Fruit fly (Drosophila melanogaster) whole organism, embryonic: ENCODE data around the gene CG9021.

Experiments
- Atf6 ChIP-seq: fragments of 200-800 bp; sonication (Bioruptor generic); IDR thresholded peaks from 2 replicates; pipeline ENCODE4 v1.3.6; 2022; ENCODE audit warnings: missing biosample characterization, missing genetic modification characterization
- B-H1 ChIP-seq: fragments of 200-800 bp; sonication (Bioruptor generic); IDR thresholded peaks from 3 replicates; pipeline ENCODE4 v1.3.6; 2022; ENCODE audit warnings: missing biosample characterization, missing genetic modification characterization
- CG10209 ChIP-seq: fragments of 200-800 bp; sonication (Bioruptor generic); optimal IDR thresholded peaks from 3 replicates; lab custom pipeline; 2017; ENCODE audit warnings: missing biosample characterization, mild to moderate bottlenecking, missing genetic modification characterization, missing genetic modification reagents
- CG10654 ChIP-seq: fragments of 200-800 bp; sonication (Bioruptor generic); optimal IDR thresholded peaks from 2 replicates; lab custom pipeline; 2016; ENCODE audit warnings: missing biosample characterization, missing genetic modification characterization
- CG12219 ChIP-seq: fragments of 200-800 bp; sonication (Bioruptor generic); optimal IDR thresholded peaks from 3 replicates; lab custom pipeline; 2018; ENCODE audit warnings: missing biosample characterization, mild to moderate bottlenecking, missing genetic modification characterization
- CG12659 ChIP-seq: fragments of 200-800 bp; sonication (Bioruptor generic); optimal IDR thresholded peaks from 3 replicates; lab custom pipeline; 2017; ENCODE audit warnings: mild to moderate bottlenecking, missing biosample characterization, missing genetic modification reagents, missing genetic modification characterization
- CG15011 ChIP-seq: fragments of 200-800 bp; sonication (Bioruptor generic); optimal IDR thresholded peaks from 3 replicates; lab custom pipeline; 2018; ENCODE audit warnings: missing biosample characterization, mild to moderate bottlenecking, missing genetic modification characterization
- CG17361 ChIP-seq: fragments of 200-800 bp; sonication (Bioruptor generic); IDR thresholded peaks from 3 replicates; pipeline ENCODE4 v1.3.6; 2022; ENCODE audit warnings: missing biosample characterization, missing genetic modification characterization
- CG17385 ChIP-seq: fragments of 200-800 bp; sonication (Bioruptor generic); optimal IDR thresholded peaks from 3 replicates; lab custom pipeline; 2018; ENCODE audit warnings: missing biosample characterization, mild to moderate bottlenecking, missing genetic modification characterization
- CG2199 ChIP-seq: fragments of 200-800 bp; sonication (Bioruptor generic); IDR thresholded peaks from 3 replicates; pipeline ENCODE4 v1.3.6; 2022; ENCODE audit warnings: missing biosample characterization, missing genetic modification characterization
- CG2202 ChIP-seq: fragments of 200-800 bp; sonication (Bioruptor generic); optimal IDR thresholded peaks from 2 replicates; lab custom pipeline; 2018; ENCODE audit warnings: missing biosample characterization, mild to moderate bottlenecking, missing genetic modification characterization
- CG2875 ChIP-seq: fragments of 200-800 bp; sonication (Bioruptor generic); optimal IDR thresholded peaks from 2 replicates; lab custom pipeline; 2017; ENCODE audit warnings: missing biosample characterization, mild to moderate bottlenecking, missing genetic modification characterization, missing genetic modification reagents
- CG30020 ChIP-seq: fragments of 200-800 bp; optimal IDR thresholded peaks from 2 replicates; lab custom pipeline; 2019; ENCODE audit warnings: missing biosample characterization, mild to moderate bottlenecking, missing genetic modification characterization, moderate library complexity
- CG43689 ChIP-seq: fragments of 200-800 bp; sonication (Bioruptor generic); IDR thresholded peaks from 2 replicates; pipeline ENCODE4 v1.3.6; 2022; ENCODE audit warnings: missing biosample characterization, missing genetic modification characterization
- CG4617 ChIP-seq: fragments of 200-800 bp; sonication (Bioruptor generic); optimal IDR thresholded peaks from 3 replicates; lab custom pipeline; 2016; ENCODE audit warnings: missing biosample characterization, missing genetic modification characterization, borderline replicate concordance
- CG4707 ChIP-seq: fragments of 200-800 bp; sonication (Bioruptor generic); optimal IDR thresholded peaks from 2 replicates; lab custom pipeline; 2018; ENCODE audit warnings: missing biosample characterization, mild to moderate bottlenecking, missing genetic modification characterization, moderate library complexity
- CG6791 ChIP-seq: fragments of 200-800 bp; sonication (Bioruptor generic); IDR thresholded peaks from 3 replicates; pipeline ENCODE4 v1.3.6; 2022; ENCODE audit warnings: missing biosample characterization, missing genetic modification characterization; ENCODE audit not compliant: partially characterized antibody
- CG7786 ChIP-seq: fragments of 200-800 bp; sonication (Bioruptor generic); optimal IDR thresholded peaks from 2 replicates; lab custom pipeline; 2016; ENCODE audit warnings: missing biosample characterization, missing genetic modification characterization
- CG8944 ChIP-seq: fragments of 200-800 bp; sonication (Bioruptor generic); optimal IDR thresholded peaks from 3 replicates; lab custom pipeline; 2016; ENCODE audit warnings: missing biosample characterization, missing genetic modification characterization
- CG9876 ChIP-seq: fragments of 200-800 bp; sonication (Bioruptor generic); optimal IDR thresholded peaks from 2 replicates; lab custom pipeline; 2016; ENCODE audit warnings: missing biosample characterization, missing genetic modification characterization
- Gug ChIP-seq: fragments of 200-800 bp; sonication (Bioruptor generic); IDR thresholded peaks from 4 replicates; pipeline ENCODE4 v1.3.6; 2022; ENCODE audit warnings: missing biosample characterization, missing genetic modification characterization
- Hey ChIP-seq: fragments of 200-800 bp; sonication (Bioruptor generic); optimal IDR thresholded peaks from 3 replicates; lab custom pipeline; 2018; ENCODE audit warnings: missing biosample characterization, mild to moderate bottlenecking, missing genetic modification characterization
- Mes4 ChIP-seq: fragments of 200-800 bp; sonication (Bioruptor generic); optimal IDR thresholded peaks from 2 replicates; lab custom pipeline; 2016; ENCODE audit warnings: missing biosample characterization, missing genetic modification characterization
- Neu2 ChIP-seq: fragments of 200-800 bp; sonication (Bioruptor generic); optimal IDR thresholded peaks from 3 replicates; lab custom pipeline; 2016; ENCODE audit warnings: missing biosample characterization, missing genetic modification characterization, borderline replicate concordance
- PHDP ChIP-seq: fragments of 200-800 bp; sonication (Bioruptor generic); optimal IDR thresholded peaks from 3 replicates; lab custom pipeline; 2018; ENCODE audit warnings: missing biosample characterization, mild to moderate bottlenecking, missing genetic modification characterization, moderate library complexity
- Spps ChIP-seq: fragments of 200-800 bp; sonication (Bioruptor generic); optimal IDR thresholded peaks from 2 replicates; lab custom pipeline; 2018; ENCODE audit warnings: missing biosample characterization, mild to moderate bottlenecking, missing genetic modification characterization
- Taf1 ChIP-seq: fragments of 200-800 bp; sonication (Bioruptor generic); IDR thresholded peaks from 2 replicates; pipeline ENCODE4 v1.3.6; 2022; ENCODE audit warnings: missing biosample characterization, missing genetic modification characterization
- Xbp1 ChIP-seq: fragments of 200-800 bp; sonication (Bioruptor generic); optimal IDR thresholded peaks from 3 replicates; lab custom pipeline; 2016; ENCODE audit warnings: missing biosample characterization, mild to moderate bottlenecking, missing genetic modification characterization
- ato ChIP-seq: fragments of 200-800 bp; sonication (Bioruptor generic); IDR thresholded peaks from 2 replicates; pipeline ENCODE4 v1.3.6; 2022; ENCODE audit warnings: missing biosample characterization, missing genetic modification characterization; ENCODE audit not compliant: partially characterized antibody
- bbx ChIP-seq: fragments of 200-800 bp; sonication (Bioruptor generic); IDR thresholded peaks from 2 replicates; pipeline ENCODE4 v1.3.6; 2022; ENCODE audit warnings: missing biosample characterization, missing genetic modification characterization; ENCODE audit not compliant: partially characterized antibody
- chn ChIP-seq: fragments of 200-800 bp; sonication (Bioruptor generic); optimal IDR thresholded peaks from 2 replicates; lab custom pipeline; 2016; ENCODE audit warnings: missing biosample characterization, missing genetic modification characterization
- crc ChIP-seq: fragments of 200-800 bp; sonication (Bioruptor generic); optimal IDR thresholded peaks from 2 replicates; lab custom pipeline; 2016; ENCODE audit warnings: missing biosample characterization, missing genetic modification characterization
- cwo ChIP-seq: fragments of 200-800 bp; sonication (Bioruptor generic); optimal IDR thresholded peaks from 3 replicates; lab custom pipeline; 2017; ENCODE audit warnings: missing biosample characterization, missing genetic modification characterization, mild to moderate bottlenecking, moderate library complexity, missing genetic modification reagents
- esg ChIP-seq: fragments of 200-800 bp; sonication (Bioruptor generic); conservative IDR thresholded peaks from 2 replicates; pipeline ENCODE4 v1.3.6; 2022; ENCODE audit warnings: missing biosample characterization, missing genetic modification characterization
- gcm ChIP-seq: fragments of 200-800 bp; sonication (Bioruptor generic); optimal IDR thresholded peaks from 2 replicates; lab custom pipeline; 2019; ENCODE audit warnings: missing biosample characterization, mild to moderate bottlenecking, missing genetic modification characterization, moderate library complexity
- gsb-n ChIP-seq: fragments of 200-800 bp; sonication (Bioruptor generic); optimal IDR thresholded peaks from 3 replicates; lab custom pipeline; 2018; ENCODE audit warnings: missing biosample characterization, mild to moderate bottlenecking, missing genetic modification characterization
- her ChIP-seq: fragments of 200-800 bp; sonication (Bioruptor generic); optimal IDR thresholded peaks from 2 replicates; lab custom pipeline; 2016; ENCODE audit warnings: missing biosample characterization, missing genetic modification characterization
- jumu ChIP-seq: fragments of 200-800 bp; sonication (Bioruptor generic); optimal IDR thresholded peaks from 3 replicates; lab custom pipeline; 2016; ENCODE audit warnings: missing biosample characterization, missing genetic modification characterization
- lmd ChIP-seq: fragments of 200-800 bp; sonication (Bioruptor generic); IDR thresholded peaks from 2 replicates; pipeline ENCODE4 v1.3.6; 2022; ENCODE audit warnings: missing biosample characterization, missing genetic modification characterization
- lov ChIP-seq, 2 experiments: fragments of 200-800 bp in 1 of 2; fragments of >200 bp in 1 of 2; sonication (Bioruptor generic) in 1 of 2; IDR thresholded peaks in 1 of 2; optimal IDR thresholded peaks in 1 of 2; 2 replicates in 1 of 2; 3 replicates in 1 of 2; pipeline versions ENCODE4 v1.3.6 to Lab custom; 2017 to 2022; ENCODE audit warnings: missing biosample characterization in 1 of 2, missing genetic modification characterization in 1 of 2
- oc ChIP-seq: fragments of 200-800 bp; sonication (Bioruptor generic); optimal IDR thresholded peaks from 2 replicates; lab custom pipeline; 2018; ENCODE audit warnings: missing biosample characterization, mild to moderate bottlenecking, missing genetic modification characterization, moderate library complexity
- org-1 ChIP-seq: fragments of 200-800 bp; sonication (Bioruptor generic); optimal IDR thresholded peaks from 2 replicates; lab custom pipeline; 2017; ENCODE audit warnings: missing biosample characterization, missing genetic modification characterization
- peb ChIP-seq: fragments of 200-800 bp; sonication (Bioruptor generic); IDR thresholded peaks from 2 replicates; pipeline ENCODE4 v1.3.6; 2022; ENCODE audit warnings: missing biosample characterization, missing genetic modification characterization
- pfk ChIP-seq: fragments of 200-800 bp; sonication (Bioruptor generic); optimal IDR thresholded peaks from 2 replicates; lab custom pipeline; 2018; ENCODE audit warnings: missing biosample characterization, mild to moderate bottlenecking, missing genetic modification characterization, moderate library complexity
- pros ChIP-seq: fragments of 200-800 bp; sonication (Bioruptor generic); optimal IDR thresholded peaks from 3 replicates; lab custom pipeline; 2019; ENCODE audit warnings: missing biosample characterization, mild to moderate bottlenecking, missing genetic modification characterization, moderate library complexity
- usp ChIP-seq: fragments of >200 bp; optimal IDR thresholded peaks from 2 replicates; lab custom pipeline; 2017; ENCODE audit warnings: missing biosample characterization, missing genetic modification characterization

Gene CG9021

dm6 chr2L:5906893-5907850 is 2.7 kb upstream of the CG9021 start, which contains the start of gene bchs (continued):
- TF ChIP-seq CG10654 (peak; percentile 79), jumu (peak; percentile 51), gcm (GFP tag; lab: Kevin White, UChicago) (peak; percentile 87), chn (peak; percentile 51), peb (GFP tag; lab: Robert Waterston, UW) (0 out of 2 replicates have a peak, but pooled peaks have one; percentile 38), CG12659 (GFP tag; lab: Kevin White, UChicago) (peak; percentile 89), CG17385 (GFP tag; lab: Kevin White, UChicago) (peak; percentile 85), crc (GFP tag; lab: Kevin White, UChicago) (peak; percentile 67), Spps (tag; lab: Kevin White, UChicago) (peak; percentile 76), lmd (GFP tag; lab: Robert Waterston, UW) (peak; percentile 34; the same call in 1 of the 2 replicates), CG10209 (GFP tag; lab: Kevin White, UChicago) (peak; percentile 95), org-1 (peak; percentile 96), Mes4 (GFP tag; lab: Kevin White, UChicago) (peak; percentile 88), B-H1 (GFP tag; lab: Robert Waterston, UW) (peak; percentile 68; the same call in 2 of the 3 replicates), CG4617 (GFP tag; lab: Kevin White, UChicago) (peak; percentile 10), CG30020 (tag; lab: Kevin White, UChicago) (no peak), CG8944 (GFP tag; lab: Kevin White, UChicago) (peak; percentile 70), CG4707 (GFP tag; lab: Kevin White, UChicago) (peak; percentile 90), Taf1 (GFP tag; lab: Robert Waterston, UW) (peak; percentile 38; the same call in 1 of the 2 replicates), pfk (GFP tag; lab: Kevin White, UChicago) (peak; percentile 78), CG12219 (GFP tag; lab: Kevin White, UChicago) (peak; percentile 88), CG7786 (GFP tag; lab: Kevin White, UChicago) (peak; percentile 53), Atf6 (GFP tag; lab: Robert Waterston, UW) (peak; percentile 90), Neu2 (GFP tag; lab: Kevin White, UChicago) (peak; percentile 32), PHDP (peak; percentile 92), CG6791 (peak; percentile 38; the same call in 1 of the 3 replicates), pros (GFP tag; lab: Kevin White, UChicago) (peak; percentile 13), lov (optimal IDR thresholded peaks at IDR 0.05; lab: Kevin White, UChicago) (no peak), lov (GFP tag; IDR thresholded peaks at IDR 0.05; lab: Robert Waterston, UW) (peak; percentile 88), Xbp1 (GFP tag; lab: Kevin White, UChicago) (peak; percentile 37), oc (tag; lab: Kevin White, UChicago) (peak; percentile 90), usp (GFP tag; lab: Kevin White, UChicago) (no peak), her (GFP tag; lab: Kevin White, UChicago) (peak; percentile 90), bbx (GFP tag; lab: Robert Waterston, UW) (no peak), gsb-n (tag; lab: Kevin White, UChicago) (no peak), Gug (no peak; the same call in 3 of the 4 replicates), Hey (tag; lab: Kevin White, UChicago) (peak; percentile 92), CG15011 (GFP tag; lab: Kevin White, UChicago) (peak; percentile 93), CG43689 (GFP tag; lab: Robert Waterston, UW) (peak; percentile 49; the same call in 1 of the 2 replicates), ato (GFP tag; lab: Robert Waterston, UW) (peak; percentile 19; the same call in 1 of the 2 replicates), CG17361 (GFP tag; lab: Robert Waterston, UW) (no peak), CG2202 (tag; lab: Kevin White, UChicago) (peak; percentile 95), esg (GFP tag; lab: Robert Waterston, UW) (no peak), cwo (GFP tag; lab: Kevin White, UChicago) (peak; percentile 86), CG2199 (peak; percentile 52), CG9876 (GFP tag; lab: Kevin White, UChicago) (peak; percentile 65), CG2875 (peak; percentile 99)
